Worm (Caenorhabditis elegans): ENCODE measurements around the gene str-84.

- TF ChIP-seq lin-39 (tag; optimal IDR thresholded peaks at IDR 0.05) (no peak), nhr-28 (tag; optimal IDR thresholded peaks at IDR 0.05) (no peak), egl-27 (tag; optimal IDR thresholded peaks at IDR 0.05) (no peak)
Observed at ce11 chrV:9015540-9015939, 34.8 kb upstream of the str-84 start, which contains the start of gene srt-18.
